Worm (Caenorhabditis elegans) whole organism, late embryonic: ENCODE data around the gene nsy-7.

ENCODE experiments used
- ama-1 ChIP-seq: fragments of 150-350 bp; optimal IDR thresholded peaks from 2 replicates; lab custom pipeline; 2014
- ceh-9 ChIP-seq: sonication (generic microtip); optimal IDR thresholded peaks from 2 replicates; lab custom pipeline; 2016; ENCODE audit warnings: mild to moderate bottlenecking, missing genetic modification characterization, inconsistent platforms, missing compliant biosample characterization
- dmd-4 ChIP-seq: sonication (generic microtip); optimal IDR thresholded peaks from 2 replicates; lab custom pipeline; 2016; ENCODE audit warnings: borderline replicate concordance, missing genetic modification characterization, missing compliant biosample characterization
- nfya-1 ChIP-seq: sonication (generic microtip); optimal IDR thresholded peaks from 2 replicates; lab custom pipeline; 2017; ENCODE audit warnings: missing genetic modification characterization, mild to moderate bottlenecking, missing compliant biosample characterization, antibody characterized with exemption, moderate library complexity
- nhr-11 ChIP-seq: fragments of 150-350 bp; optimal IDR thresholded peaks from 2 replicates; lab custom pipeline; 2014; ENCODE audit warnings: missing biosample characterization, missing genetic modification characterization

ce11 chrIV:8091539-8091938, 5.1 kb upstream of the nsy-7 start:
- no peak for TF ChIP-seq nhr-11 (tag; lab: Kevin White, UChicago)
- TF ChIP-seq dmd-4 (tag; lab: Kevin White, UChicago): no peak
- no peak for TF ChIP-seq nfya-1 (tag; lab: Kevin White, UChicago)
- TF ChIP-seq ama-1 (lab: Kevin White, UChicago): no peak
- no peak for TF ChIP-seq ceh-9 (tag; lab: Kevin White, UChicago)
